Worm (Caenorhabditis elegans) whole organism, L4 larva: ENCODE data around the gene F59B10.3.

Experiments used
- D1046.2 ChIP-seq: fragments of 200-800 bp; sonication (Bioruptor generic); IDR thresholded peaks from 2 replicates; pipeline ENCODE4 v1.3.6; 2022; ENCODE audit warnings: missing genetic modification characterization, missing compliant biosample characterization
- T20F7.1 ChIP-seq: fragments of 200-800 bp; sonication (Bioruptor generic); optimal IDR thresholded peaks from 2 replicates; lab custom pipeline; 2018; ENCODE audit warnings: mild to moderate bottlenecking, missing genetic modification characterization, missing compliant biosample characterization
- Y105C5A.15 ChIP-seq: fragments of 200-800 bp; sonication (Bioruptor generic); IDR thresholded peaks from 2 replicates; pipeline ENCODE4 v1.3.6; 2022; ENCODE audit warnings: missing genetic modification characterization, missing compliant biosample characterization
- Y5F2A.4 ChIP-seq: fragments of 200-800 bp; sonication (Bioruptor generic); optimal IDR thresholded peaks from 2 replicates; lab custom pipeline; 2018; ENCODE audit warnings: mild to moderate bottlenecking, missing genetic modification characterization, missing compliant biosample characterization
- ZK546.5 ChIP-seq, 2 experiments: sonication (generic microtip); optimal IDR thresholded peaks; 2 replicates each; lab custom pipeline; 2017; ENCODE audit warnings: missing biosample characterization in 2 of 2, missing genetic modification characterization in 2 of 2
- attf-4 ChIP-seq: sonication (generic microtip); optimal IDR thresholded peaks from 3 replicates; lab custom pipeline; 2017; ENCODE audit warnings: missing biosample characterization, missing genetic modification characterization
- ceh-20 ChIP-seq: fragments of 200-800 bp; sonication (Bioruptor generic); IDR thresholded peaks from 2 replicates; pipeline ENCODE4 v1.3.6; 2022; ENCODE audit warnings: missing genetic modification reagents, missing genetic modification characterization, missing compliant biosample characterization
- ceh-32 ChIP-seq: sonication (generic microtip); optimal IDR thresholded peaks from 2 replicates; lab custom pipeline; 2016; ENCODE audit warnings: mild to moderate bottlenecking, missing genetic modification characterization, missing compliant biosample characterization; ENCODE audit not compliant: poor library complexity
- ceh-44 ChIP-seq: fragments of 200-800 bp; sonication (Bioruptor generic); IDR thresholded peaks from 2 replicates; pipeline ENCODE4 v1.3.6; 2022; ENCODE audit warnings: missing genetic modification reagents, missing genetic modification characterization, missing compliant biosample characterization
- ceh-62 ChIP-seq: sonication (generic microtip); optimal IDR thresholded peaks from 2 replicates; lab custom pipeline; 2017; ENCODE audit warnings: missing biosample characterization, missing genetic modification characterization
- daf-12 ChIP-seq: fragments of 150-350 bp; optimal IDR thresholded peaks from 2 replicates; lab custom pipeline; 2014; ENCODE audit warnings: missing biosample characterization, missing genetic modification reagents, missing genetic modification characterization
- daf-16 ChIP-seq, 3 experiments: sonication (generic microtip); optimal IDR thresholded peaks; 2 replicates each; lab custom pipeline; 2016 to 2017; ENCODE audit warnings: missing genetic modification characterization in 3 of 3, missing genetic modification reagents in 3 of 3, mild to moderate bottlenecking in 2 of 3, missing compliant biosample characterization in 2 of 3, missing biosample characterization in 1 of 3, moderate library complexity in 1 of 3
- dpl-1 ChIP-seq: fragments of 150-350 bp; optimal IDR thresholded peaks from 2 replicates; lab custom pipeline; 2014; ENCODE audit warnings: missing biosample characterization, missing genetic modification reagents, missing genetic modification characterization
- duxl-1 ChIP-seq: sonication (generic microtip); optimal IDR thresholded peaks from 2 replicates; lab custom pipeline; 2016; ENCODE audit warnings: mild to moderate bottlenecking, missing genetic modification characterization, moderate library complexity, missing compliant biosample characterization; ENCODE audit not compliant: poor library complexity
- fkh-10 ChIP-seq: fragments of 150-350 bp; optimal IDR thresholded peaks from 2 replicates; lab custom pipeline; 2014; ENCODE audit warnings: missing biosample characterization, missing genetic modification reagents, missing genetic modification characterization
- hlh-11 ChIP-seq: fragments of 200-800 bp; sonication (Bioruptor generic); optimal IDR thresholded peaks from 2 replicates; lab custom pipeline; 2018; ENCODE audit warnings: mild to moderate bottlenecking, missing genetic modification characterization, missing compliant biosample characterization
- hlh-30 ChIP-seq: sonication (generic microtip); optimal IDR thresholded peaks from 2 replicates; lab custom pipeline; 2017; ENCODE audit warnings: antibody characterized with exemption, mild to moderate bottlenecking, missing genetic modification characterization, missing compliant biosample characterization; ENCODE audit not compliant: insufficient read depth
- lin-1 ChIP-seq: fragments of 200-800 bp; sonication (Bioruptor generic); IDR thresholded peaks from 2 replicates; pipeline ENCODE4 v1.3.6; 2022; ENCODE audit warnings: missing genetic modification reagents, missing genetic modification characterization, missing compliant biosample characterization
- lir-3 ChIP-seq: sonication (generic microtip); optimal IDR thresholded peaks from 2 replicates; lab custom pipeline; 2016; ENCODE audit warnings: mild to moderate bottlenecking, missing genetic modification characterization, missing compliant biosample characterization
- nhr-10 ChIP-seq: fragments of 150-350 bp; optimal IDR thresholded peaks from 2 replicates; lab custom pipeline; 2014; ENCODE audit warnings: missing biosample characterization, missing genetic modification characterization
- nhr-28 ChIP-seq: fragments of 150-350 bp; optimal IDR thresholded peaks from 2 replicates; lab custom pipeline; 2014; ENCODE audit warnings: missing biosample characterization, missing genetic modification characterization
- nhr-41 ChIP-seq: fragments of 200-800 bp; sonication (Bioruptor generic); IDR thresholded peaks from 2 replicates; pipeline ENCODE4 v1.3.6; 2022; ENCODE audit warnings: missing genetic modification reagents, missing genetic modification characterization, missing compliant biosample characterization
- nhr-42 ChIP-seq: fragments of 200-800 bp; sonication (Bioruptor generic); IDR thresholded peaks from 2 replicates; pipeline ENCODE4 v1.3.6; 2022; ENCODE audit warnings: missing genetic modification characterization, missing compliant biosample characterization
- nhr-48 ChIP-seq: sonication (generic microtip); optimal IDR thresholded peaks from 2 replicates; lab custom pipeline; 2016; ENCODE audit warnings: mild to moderate bottlenecking, missing genetic modification characterization, missing compliant biosample characterization
- nhr-6 ChIP-seq: fragments of 150-350 bp; optimal IDR thresholded peaks from 2 replicates; lab custom pipeline; 2014; ENCODE audit warnings: missing biosample characterization, missing genetic modification characterization
- nhr-76 ChIP-seq: fragments of 150-350 bp; optimal IDR thresholded peaks from 2 replicates; lab custom pipeline; 2014; ENCODE audit warnings: missing biosample characterization, missing genetic modification characterization
- nhr-77 ChIP-seq: fragments of 150-350 bp; optimal IDR thresholded peaks from 2 replicates; lab custom pipeline; 2014; ENCODE audit warnings: missing biosample characterization, missing genetic modification characterization
- rbr-2 ChIP-seq: sonication (generic microtip); optimal IDR thresholded peaks from 2 replicates; lab custom pipeline; 2016; ENCODE audit warnings: missing genotype, missing genetic modification characterization, missing compliant biosample characterization
- sdz-12 ChIP-seq: fragments of 200-800 bp; sonication (Bioruptor generic); optimal IDR thresholded peaks from 2 replicates; lab custom pipeline; 2018; ENCODE audit warnings: mild to moderate bottlenecking, missing genetic modification characterization, missing compliant biosample characterization
- skn-1 ChIP-seq: fragments of 150-350 bp; optimal IDR thresholded peaks from 2 replicates; lab custom pipeline; 2014; ENCODE audit warnings: missing biosample characterization, missing genetic modification characterization
- spr-3 ChIP-seq: fragments of 200-800 bp; sonication (Bioruptor generic); optimal IDR thresholded peaks from 2 replicates; lab custom pipeline; 2018; ENCODE audit warnings: mild to moderate bottlenecking, missing genetic modification characterization, missing compliant biosample characterization
- tag-97 ChIP-seq: fragments of 200-800 bp; sonication (Bioruptor generic); IDR thresholded peaks from 2 replicates; pipeline ENCODE4 v1.3.6; 2022; ENCODE audit warnings: missing genetic modification characterization, missing compliant biosample characterization
- tra-1 ChIP-seq: fragments of 200-800 bp; sonication (Bioruptor generic); IDR thresholded peaks from 2 replicates; pipeline ENCODE4 v1.3.6; 2022; ENCODE audit warnings: missing genetic modification reagents, missing genetic modification characterization, missing compliant biosample characterization
- unc-130 ChIP-seq: sonication (generic microtip); optimal IDR thresholded peaks from 2 replicates; lab custom pipeline; 2016; ENCODE audit warnings: missing genetic modification reagents, missing genetic modification characterization, missing compliant biosample characterization
- unc-39 ChIP-seq: sonication (generic microtip); optimal IDR thresholded peaks from 2 replicates; lab custom pipeline; 2017; ENCODE audit warnings: missing biosample characterization, missing genetic modification characterization
- unc-62 ChIP-seq, 3 experiments: fragments of 150-350 bp in 1 of 3; sonication (generic microtip); optimal IDR thresholded peaks in 2 of 3; peaks in 1 of 3; 1 replicate in 1 of 3; 2 replicates in 2 of 3; lab custom pipeline; 2014 to 2017; ENCODE audit warnings: missing biosample characterization in 3 of 3, missing genetic modification characterization in 3 of 3, missing genetic modification reagents in 3 of 3, missing genotype in 1 of 3
- vab-7 ChIP-seq: fragments of 200-800 bp; sonication (Bioruptor generic); IDR thresholded peaks from 2 replicates; pipeline ENCODE4 v1.3.6; 2022; ENCODE audit warnings: missing genetic modification reagents, missing genetic modification characterization, missing compliant biosample characterization
- zfp-2 ChIP-seq: sonication (generic microtip); optimal IDR thresholded peaks from 2 replicates; lab custom pipeline; 2016; ENCODE audit warnings: mild to moderate bottlenecking, missing genetic modification characterization, missing compliant biosample characterization
- zip-2 ChIP-seq: fragments of 150-350 bp; optimal IDR thresholded peaks from 2 replicates; lab custom pipeline; 2014; ENCODE audit warnings: missing biosample characterization, missing genetic modification characterization
- ztf-7 ChIP-seq: fragments of 150-350 bp; optimal IDR thresholded peaks from 2 replicates; lab custom pipeline; 2014; ENCODE audit warnings: missing biosample characterization, missing genetic modification characterization

F59B10.3 gene

DNA sequence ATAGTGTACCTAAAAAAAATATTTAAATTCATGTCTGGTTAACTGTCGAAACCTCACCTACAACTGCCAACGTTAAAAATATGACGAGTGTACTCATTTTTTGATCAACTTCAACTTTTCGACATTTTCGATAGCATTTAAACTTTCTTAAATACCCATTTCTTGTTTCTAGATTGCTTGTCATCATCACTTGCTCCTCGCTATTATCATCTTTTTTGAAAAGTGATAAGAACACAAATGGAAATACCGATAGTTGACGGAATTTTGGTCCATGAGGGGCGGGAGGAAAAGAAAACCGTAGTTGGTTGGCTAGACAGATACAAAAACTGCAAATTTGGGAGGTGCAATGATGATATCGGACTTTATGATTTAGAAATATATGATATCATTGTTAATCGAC lies 40.2 kb upstream of the F59B10.3 start, which contains the start of gene clec-143 (continued):
- TF ChIP-seq unc-39 (no peak), ceh-62 (tag; lab: Kevin White, UChicago) (no peak), unc-62 (GFP tag; optimal IDR thresholded peaks at IDR 0.05 in 1 of 2; lab: Kevin White, UChicago) (peak in 1 of 2 experiments; percentile 67), unc-62 (tag; optimal IDR thresholded peaks at IDR 0.05; lab: Kevin White, UChicago) (no peak), Y5F2A.4 (GFP tag; lab: Kevin White, UChicago) (no peak), T20F7.1 (GFP tag; lab: Kevin White, UChicago) (no peak), duxl-1 (tag; lab: Kevin White, UChicago) (no peak), daf-12 (no peak)
- TF ChIP-seq, all 104 proteins: peak for 3

DNA sequence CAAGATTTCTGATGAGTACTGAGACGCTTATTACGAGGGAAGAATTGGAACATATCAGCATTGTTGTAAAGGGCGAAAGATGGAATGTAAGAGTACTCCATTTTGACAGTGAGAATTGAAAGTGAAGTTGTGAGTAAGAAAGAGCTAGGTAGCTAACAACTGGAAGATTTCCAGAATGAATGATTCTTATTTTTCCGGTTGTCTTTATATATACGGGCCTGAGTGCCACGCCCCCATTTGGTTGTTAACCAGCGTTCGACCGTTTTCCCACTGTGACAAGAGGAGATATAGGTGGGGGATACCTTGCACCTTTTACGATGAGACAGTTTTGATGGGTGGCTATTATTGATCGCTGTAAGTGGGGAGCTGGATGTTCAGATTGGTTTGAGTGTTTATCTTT lies 39.1 kb upstream of the F59B10.3 start, which contains the start of gene ZK666.1:
TSS of gene ZK666.1 (minus strand) at position 101 of the 400 bp plus-strand sequence.
- TF ChIP-seq nhr-28 (tag; lab: Kevin White, UChicago) (no peak), vab-7 (GFP tag; lab: Robert Waterston, UW) (no peak), tag-97 (no peak), spr-3 (GFP tag; lab: Kevin White, UChicago) (no peak), lir-3 (tag; lab: Kevin White, UChicago) (no peak), dpl-1 (no peak), nhr-77 (no peak), T20F7.1 (GFP tag; lab: Kevin White, UChicago) (no peak)

DNA sequence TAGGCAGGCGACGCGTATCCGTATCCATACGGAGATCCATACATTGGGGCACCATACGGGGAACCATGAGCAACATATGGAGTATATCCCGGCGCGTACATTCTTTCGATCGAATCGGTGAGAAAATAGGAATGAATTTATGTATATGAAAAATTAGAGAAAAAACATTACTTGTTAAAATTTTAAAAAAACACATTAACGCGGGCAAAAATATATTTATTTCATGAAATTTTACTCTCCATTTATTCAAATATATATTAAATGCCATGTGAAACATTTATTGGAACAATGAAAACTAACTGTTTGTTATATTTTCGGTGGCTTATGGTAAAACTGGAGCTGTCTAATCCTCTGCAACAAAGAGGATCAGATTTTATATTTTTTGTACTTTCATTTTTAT lies 38.6 kb upstream of the F59B10.3 start, which contains the start of gene ZK666.2:
TSS of gene ZK666.2 (minus strand) at position 101 of the 400 bp plus-strand sequence.
- no peak for TF ChIP-seq unc-130

DNA sequence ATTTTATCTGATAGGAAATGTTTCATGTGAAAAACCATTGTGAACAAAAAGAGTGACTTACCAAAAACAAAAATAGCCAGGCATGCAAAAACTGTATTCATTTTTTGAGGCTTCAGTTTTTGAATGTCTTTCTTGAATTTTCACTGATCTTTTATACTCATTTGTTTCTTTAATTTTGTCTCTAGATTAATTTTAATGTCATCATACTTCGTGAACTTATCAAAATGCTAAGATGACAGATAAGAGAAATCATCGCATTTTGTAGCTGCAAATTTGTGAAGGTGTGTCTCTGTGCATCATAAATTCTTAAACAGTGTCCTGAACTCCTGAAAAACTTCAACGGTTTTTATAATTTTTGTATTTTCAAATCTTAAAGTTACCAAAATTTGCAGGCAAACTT lies 34.3 kb upstream of the F59B10.3 start, which contains the start of gene clec-58:
TSS of gene clec-58 (minus strand) at position 101 of the 400 bp plus-strand sequence.
- TF ChIP-seq nhr-77 (no peak), ceh-32 (no peak), skn-1 (tag; lab: Kevin White, UChicago) (no peak), nhr-76 (tag; lab: Kevin White, UChicago) (no peak), Y105C5A.15 (GFP tag; lab: Robert Waterston, UW) (no peak), zip-2 (tag; lab: Kevin White, UChicago) (no peak), rbr-2 (tag; lab: Kevin White, UChicago) (no peak), hlh-30 (tag; lab: Kevin White, UChicago) (no peak), fkh-10 (GFP tag; lab: Kevin White, UChicago) (no peak), nhr-48 (tag; lab: Kevin White, UChicago) (no peak), hlh-11 (tag; lab: Kevin White, UChicago) (no peak), nhr-42 (GFP tag; lab: Robert Waterston, UW) (no peak), tra-1 (no peak), nhr-10 (tag; lab: Kevin White, UChicago) (no peak), sdz-12 (GFP tag; lab: Kevin White, UChicago) (no peak), attf-4 (tag; lab: Kevin White, UChicago) (no peak), T20F7.1 (GFP tag; lab: Kevin White, UChicago) (no peak)
- TF ChIP-seq, all 104 proteins: peak for 0

DNA sequence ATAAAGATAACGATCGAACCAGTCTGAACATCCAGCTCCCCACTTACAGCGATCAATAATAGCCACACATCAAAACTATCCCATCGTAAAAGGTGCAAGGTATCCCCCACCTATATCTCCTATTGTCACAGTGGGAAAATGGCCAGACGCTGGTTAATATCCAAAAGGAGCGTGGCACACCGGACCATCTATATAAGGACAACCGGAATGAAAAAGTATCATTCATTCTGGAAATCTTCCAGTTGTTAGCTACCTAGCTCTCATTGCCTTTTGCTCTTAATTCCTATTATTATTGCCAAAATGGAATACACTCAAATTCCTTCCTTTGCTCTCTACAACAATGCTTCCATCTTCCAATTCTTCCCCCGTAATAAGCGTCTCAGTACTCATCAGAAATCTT lies 33.4 kb upstream of the F59B10.3 start, which contains the start of gene ZK666.4:
TSS of gene ZK666.4 (plus strand) at position 301 of the 400 bp plus-strand sequence.
- TF ChIP-seq daf-16 (GFP tag; optimal IDR thresholded peaks at IDR 0.05; lab: Kevin White, UChicago) (no peak), daf-16 (tag; optimal IDR thresholded peaks at IDR 0.05; lab: Kevin White, UChicago) (no peak), nhr-28 (tag; lab: Kevin White, UChicago) (no peak), ceh-20 (GFP tag; lab: Robert Waterston, UW) (no peak), nhr-76 (tag; lab: Kevin White, UChicago) (no peak), ZK546.5 (tag; optimal IDR thresholded peaks at IDR 0.05; lab: Kevin White, UChicago) (no peak), D1046.2 (no peak), tag-97 (no peak), ceh-44 (GFP tag; lab: Robert Waterston, UW) (no peak), T20F7.1 (GFP tag; lab: Kevin White, UChicago) (no peak), nhr-41 (GFP tag; lab: Robert Waterston, UW) (no peak), vab-7 (GFP tag; lab: Robert Waterston, UW) (no peak), zfp-2 (tag; lab: Kevin White, UChicago) (no peak), nhr-6 (tag; lab: Kevin White, UChicago) (no peak), duxl-1 (tag; lab: Kevin White, UChicago) (no peak), lin-1 (GFP tag; lab: Robert Waterston, UW) (no peak), ztf-7 (tag; lab: Kevin White, UChicago) (no peak), lir-3 (tag; lab: Kevin White, UChicago) (no peak), nhr-77 (no peak)
